Worm (Caenorhabditis elegans): ENCODE measurements around the gene W04G3.11.

Gene W04G3.11

ce11 chrX:11068334-11068733 is 20.7 kb upstream of the W04G3.11 start, which contains the start of gene apt-9:
Gene apt-9 (plus strand): TSS chrX:11068527.
- TF ChIP-seq R02D3.7 (tag; optimal IDR thresholded peaks at IDR 0.05) (no peak), ztf-1 (GFP tag; conservative IDR thresholded peaks at IDR 0.05) (no peak), aly-2 (tag; optimal IDR thresholded peaks at IDR 0.05) (no peak), skn-1 (tag; optimal IDR thresholded peaks at IDR 0.05) (no peak), nhr-23 (tag; optimal IDR thresholded peaks at IDR 0.05) (no peak), unc-62 (GFP tag; optimal IDR thresholded peaks at IDR 0.05) (no peak), gmeb-1 (tag; optimal IDR thresholded peaks at IDR 0.05) (no peak), ceh-16 (tag; optimal IDR thresholded peaks at IDR 0.05) (no peak), elt-3 (tag; optimal IDR thresholded peaks at IDR 0.05) (no peak), mdl-1 (tag; optimal IDR thresholded peaks at IDR 0.05) (peak in 1 of 2 experiments; percentile 28), sma-3 (GFP tag; optimal IDR thresholded peaks at IDR 0.05) (no peak), nhr-6 (tag; optimal IDR thresholded peaks at IDR 0.05) (no peak), lin-39 (tag; optimal IDR thresholded peaks at IDR 0.05) (no peak), sem-4 (tag; optimal IDR thresholded peaks at IDR 0.05) (no peak), zag-1 (tag; optimal IDR thresholded peaks at IDR 0.05) (no peak), lin-11 (tag; optimal IDR thresholded peaks at IDR 0.05) (peak; percentile 16), egl-27 (tag; optimal IDR thresholded peaks at IDR 0.05) (no peak), dmd-4 (tag; optimal IDR thresholded peaks at IDR 0.05) (no peak), lsy-2 (tag; optimal IDR thresholded peaks at IDR 0.05) (peak in 1 of 2 experiments; percentile 42), sma-9 (GFP tag; optimal IDR thresholded peaks at IDR 0.05) (peak; percentile 22), sma-9 (tag; optimal IDR thresholded peaks at IDR 0.05) (no peak), ztf-11 (tag; optimal IDR thresholded peaks at IDR 0.05) (no peak), nhr-11 (tag; optimal IDR thresholded peaks at IDR 0.05) (no peak), lin-13 (GFP tag; optimal IDR thresholded peaks at IDR 0.05) (no peak), mab-5 (tag; optimal IDR thresholded peaks at IDR 0.05) (peak; percentile 8), nhr-12 (tag; optimal IDR thresholded peaks at IDR 0.05) (no peak), nhr-10 (tag; optimal IDR thresholded peaks at IDR 0.05) (no peak), Y55F3AM.14 (GFP tag; optimal IDR thresholded peaks at IDR 0.05) (peak; percentile 31), ceh-82 (tag; optimal IDR thresholded peaks at IDR 0.05) (no peak), peb-1 (tag; optimal IDR thresholded peaks at IDR 0.05) (no peak), unc-55 (GFP tag; optimal IDR thresholded peaks at IDR 0.05) (peak; percentile 81), F13H6.1 (tag; optimal IDR thresholded peaks at IDR 0.05) (no peak), C34F6.9 (tag; optimal IDR thresholded peaks at IDR 0.05) (peak; percentile 26), nhr-129 (tag; optimal IDR thresholded peaks at IDR 0.05) (peak; percentile 54), nhr-21 (tag; optimal IDR thresholded peaks at IDR 0.05) (no peak), alr-1 (tag; optimal IDR thresholded peaks at IDR 0.05) (no peak), mbf-1 (tag; optimal IDR thresholded peaks at IDR 0.05) (no peak), ZK546.5 (tag; optimal IDR thresholded peaks at IDR 0.05) (no peak), ztf-4 (tag; optimal IDR thresholded peaks at IDR 0.05) (no peak), snpc-4 (tag; optimal IDR thresholded peaks at IDR 0.05) (peak; percentile 23), nhr-77 (tag; optimal IDR thresholded peaks at IDR 0.05) (no peak), nhr-237 (tag; optimal IDR thresholded peaks at IDR 0.05) (no peak), unc-39 (tag; optimal IDR thresholded peaks at IDR 0.05) (no peak), crh-2 (tag; optimal IDR thresholded peaks at IDR 0.05) (no peak), ama-1 (optimal IDR thresholded peaks at IDR 0.05) (no peak), elt-1 (tag; optimal IDR thresholded peaks at IDR 0.05) (no peak), blmp-1 (tag; optimal IDR thresholded peaks at IDR 0.05; ENCODE audit: insufficient read depth) (no peak)

ce11 chrX:11072701-11073100 is 16.3 kb upstream of the W04G3.11 start:
- no peak for TF ChIP-seq R02D3.7 (tag; optimal IDR thresholded peaks at IDR 0.05)
- TF ChIP-seq mbf-1 (tag; optimal IDR thresholded peaks at IDR 0.05), result no peak
- TF ChIP-seq mab-5 (tag; optimal IDR thresholded peaks at IDR 0.05), result no peak
- no peak for TF ChIP-seq blmp-1 (tag; optimal IDR thresholded peaks at IDR 0.05; ENCODE audit: insufficient read depth)
- no peak for TF ChIP-seq elt-3 (tag; optimal IDR thresholded peaks at IDR 0.05)
- no peak for TF ChIP-seq unc-55 (GFP tag; optimal IDR thresholded peaks at IDR 0.05)
- no peak for TF ChIP-seq nhr-11 (tag; optimal IDR thresholded peaks at IDR 0.05)
- TF ChIP-seq nhr-77 (tag; optimal IDR thresholded peaks at IDR 0.05), result no peak
- TF ChIP-seq nhr-23 (tag; optimal IDR thresholded peaks at IDR 0.05), result no peak
- no peak for TF ChIP-seq ama-1 (optimal IDR thresholded peaks at IDR 0.05)
- TF ChIP-seq ceh-16 (tag; optimal IDR thresholded peaks at IDR 0.05), result no peak
- TF ChIP-seq ceh-82 (tag; optimal IDR thresholded peaks at IDR 0.05), result no peak
- no peak for TF ChIP-seq sem-4 (tag; optimal IDR thresholded peaks at IDR 0.05)
